Worm (Caenorhabditis elegans): Measurements from ENCODE around the gene F35H10.6.

The F35H10.6 gene

ce11 chrIV:8317800-8318199 is 18.1 kb downstream of the F35H10.6 start:
- no peak for TF ChIP-seq nhr-28 (tag; optimal IDR thresholded peaks at IDR 0.05)
- TF ChIP-seq nhr-12 (tag; optimal IDR thresholded peaks at IDR 0.05), result no peak
- TF ChIP-seq blmp-1 (tag; optimal IDR thresholded peaks at IDR 0.05), result no peak
- no peak for TF ChIP-seq ham-2 (GFP tag; optimal IDR thresholded peaks at IDR 0.05)
- TF ChIP-seq mab-5 (tag; optimal IDR thresholded peaks at IDR 0.05), result no peak
- TF ChIP-seq zip-8 (tag; optimal IDR thresholded peaks at IDR 0.05), result no peak
- TF ChIP-seq flh-1 (GFP tag; optimal IDR thresholded peaks at IDR 0.05), result no peak
- TF ChIP-seq tbx-8 (GFP tag; optimal IDR thresholded peaks at IDR 0.05), result no peak
- TF ChIP-seq lin-32 (GFP tag; optimal IDR thresholded peaks at IDR 0.05), result no peak
- TF ChIP-seq lin-13 (tag; optimal IDR thresholded peaks at IDR 0.05), result no peak
- TF ChIP-seq nhr-237 (tag; optimal IDR thresholded peaks at IDR 0.05), result no peak
- TF ChIP-seq nhr-2 (tag; optimal IDR thresholded peaks at IDR 0.05), result no peak
- TF ChIP-seq elt-3 (tag; optimal IDR thresholded peaks at IDR 0.05), result no peak
- TF ChIP-seq drap-1 (GFP tag; optimal IDR thresholded peaks at IDR 0.05), result no peak
- TF ChIP-seq cnd-1 (tag; optimal IDR thresholded peaks at IDR 0.05), result no peak
- TF ChIP-seq M03D4.4 (tag; optimal IDR thresholded peaks at IDR 0.05), result no peak
- TF ChIP-seq sem-2 (GFP tag; optimal IDR thresholded peaks at IDR 0.05), result no peak
- no peak for TF ChIP-seq unc-62 (GFP tag; optimal IDR thresholded peaks at IDR 0.05)

DNA sequence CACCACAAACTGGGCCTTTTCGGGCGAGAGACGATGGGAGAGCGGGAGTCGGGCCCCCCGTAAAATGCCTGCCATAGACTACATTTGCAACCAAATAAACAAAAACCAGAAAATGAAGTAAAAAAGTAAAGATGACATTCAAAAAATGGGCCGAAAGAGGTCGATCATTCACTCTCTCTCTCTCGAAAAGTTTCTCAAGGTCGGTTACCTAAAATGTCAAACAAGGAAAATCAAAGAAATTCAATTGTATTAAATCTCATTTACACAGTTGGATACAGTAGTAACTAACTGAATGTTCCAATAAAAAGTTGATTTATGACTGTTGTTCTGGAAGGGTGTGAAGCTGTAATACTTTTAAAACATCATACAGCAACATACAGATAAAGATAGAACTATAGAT is 19.1 kb downstream of the F35H10.6 start:
- TF ChIP-seq unc-62 (GFP tag; optimal IDR thresholded peaks at IDR 0.05), result no peak
- TF ChIP-seq unc-120 (tag; optimal IDR thresholded peaks at IDR 0.05; ENCODE audit: poor library complexity, severe bottlenecking), result no peak
- no peak for TF ChIP-seq unc-39 (tag; optimal IDR thresholded peaks at IDR 0.05)
- no peak for TF ChIP-seq cnd-1 (tag; optimal IDR thresholded peaks at IDR 0.05)
- TF ChIP-seq nhr-12 (tag; optimal IDR thresholded peaks at IDR 0.05), result no peak
- TF ChIP-seq elt-3 (tag; optimal IDR thresholded peaks at IDR 0.05), result no peak
- no peak for TF ChIP-seq snpc-4 (tag; optimal IDR thresholded peaks at IDR 0.05)
- TF ChIP-seq mab-5 (tag; optimal IDR thresholded peaks at IDR 0.05), result no peak
- no peak for TF ChIP-seq elt-1 (tag; optimal IDR thresholded peaks at IDR 0.05; ENCODE audit: borderline replicate concordance, insufficient read depth)
- no peak for TF ChIP-seq nhr-2 (tag; optimal IDR thresholded peaks at IDR 0.05)
- no peak for TF ChIP-seq sem-2 (GFP tag; optimal IDR thresholded peaks at IDR 0.05)
- TF ChIP-seq nhr-76 (tag; optimal IDR thresholded peaks at IDR 0.05), result no peak
- no peak for TF ChIP-seq lin-13 (tag; optimal IDR thresholded peaks at IDR 0.05)
- TF ChIP-seq M03D4.4 (tag; optimal IDR thresholded peaks at IDR 0.05), result no peak
- TF ChIP-seq zip-8 (tag; optimal IDR thresholded peaks at IDR 0.05), result no peak
- TF ChIP-seq ces-1 (GFP tag; optimal IDR thresholded peaks at IDR 0.05), result no peak

ce11 chrIV:8325667-8326066 is 25.9 kb downstream of the F35H10.6 start, which contains the start of gene F35H10.3:
Gene F35H10.3 (plus strand): TSS chrIV:8325967.
- TF ChIP-seq nhr-2 (tag; optimal IDR thresholded peaks at IDR 0.05), result no peak
- TF ChIP-seq nhr-76 (tag; optimal IDR thresholded peaks at IDR 0.05), result no peak
- no peak for TF ChIP-seq elt-1 (tag; optimal IDR thresholded peaks at IDR 0.05; ENCODE audit: borderline replicate concordance, insufficient read depth)
- TF ChIP-seq unc-120 (tag; optimal IDR thresholded peaks at IDR 0.05; ENCODE audit: poor library complexity, severe bottlenecking), result no peak

DNA sequence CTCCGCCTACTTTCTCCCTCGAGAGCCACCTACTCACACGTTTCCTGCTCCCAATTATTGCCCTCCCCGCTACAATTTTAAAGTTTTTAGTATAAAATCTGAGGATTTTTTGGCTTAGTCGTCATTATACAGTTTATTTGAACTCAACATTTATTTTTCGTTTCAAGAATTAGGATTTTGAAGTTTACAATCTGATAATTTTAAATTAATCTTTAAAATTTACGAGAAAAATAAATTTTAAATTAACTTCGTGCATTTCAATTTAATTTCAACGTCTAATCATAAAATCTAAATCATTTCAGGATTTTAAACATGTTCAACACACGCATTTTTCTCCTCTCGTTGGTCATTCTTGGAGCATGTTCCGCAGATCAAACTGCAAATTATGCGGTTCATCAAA is 29.2 kb downstream of the F35H10.6 start, which contains the start of gene F35H10.2:
F35H10.2 (plus strand) TSS at position 301 of the 400 bp plus-strand sequence.
- TF ChIP-seq mls-2 (tag; optimal IDR thresholded peaks at IDR 0.05) (no peak), ceh-83 (GFP tag; optimal IDR thresholded peaks at IDR 0.05) (no peak), nhr-2 (tag; optimal IDR thresholded peaks at IDR 0.05) (no peak), snpc-4 (tag; optimal IDR thresholded peaks at IDR 0.05) (no peak), sptf-1 (tag; optimal IDR thresholded peaks at IDR 0.05) (no peak), nhr-237 (tag; optimal IDR thresholded peaks at IDR 0.05) (no peak), sem-2 (GFP tag; optimal IDR thresholded peaks at IDR 0.05) (no peak), elt-1 (tag; optimal IDR thresholded peaks at IDR 0.05; ENCODE audit: borderline replicate concordance, insufficient read depth) (no peak), blmp-1 (tag; optimal IDR thresholded peaks at IDR 0.05) (no peak), hlh-1 (tag; optimal IDR thresholded peaks at IDR 0.05) (no peak), nhr-12 (tag; optimal IDR thresholded peaks at IDR 0.05) (no peak), ztf-11 (tag; optimal IDR thresholded peaks at IDR 0.05) (no peak), bed-3 (GFP tag; optimal IDR thresholded peaks at IDR 0.05) (no peak), lsy-2 (tag; optimal IDR thresholded peaks at IDR 0.05) (no peak), ham-2 (GFP tag; optimal IDR thresholded peaks at IDR 0.05) (no peak), nhr-76 (tag; optimal IDR thresholded peaks at IDR 0.05) (no peak), cnd-1 (tag; optimal IDR thresholded peaks at IDR 0.05) (no peak), lin-32 (GFP tag; optimal IDR thresholded peaks at IDR 0.05) (no peak), mab-5 (tag; optimal IDR thresholded peaks at IDR 0.05) (no peak)

- TF ChIP-seq snpc-4 (tag; optimal IDR thresholded peaks at IDR 0.05), result no peak
These were observed 32.8 kb downstream of the F35H10.6 start, which contains the start of gene lys-10 for ce11 chrIV:8332526-8332925. Gene lys-10 (plus strand): TSS chrIV:8332826.
